Worm (Caenorhabditis elegans) whole organism, L3 larva: ENCODE measurements around the gene M01B2.13.
"Not testable (repeated sequence)": the region's sequence is repeated elsewhere in the genome, so short reads cannot be mapped to it uniquely, and the experiment has no call there.

ENCODE experiments used
- aly-2 ChIP-seq: fragments of 150-350 bp; optimal IDR thresholded peaks from 2 replicates; lab custom pipeline; 2014; ENCODE audit warnings: missing biosample characterization, missing genetic modification characterization
- skn-1 ChIP-seq: fragments of 150-350 bp; optimal IDR thresholded peaks from 2 replicates; lab custom pipeline; 2014; ENCODE audit warnings: missing biosample characterization, missing genetic modification characterization
- zag-1 ChIP-seq: fragments of 150-350 bp; optimal IDR thresholded peaks from 2 replicates; lab custom pipeline; 2014; ENCODE audit warnings: missing biosample characterization, missing genetic modification characterization

DNA sequence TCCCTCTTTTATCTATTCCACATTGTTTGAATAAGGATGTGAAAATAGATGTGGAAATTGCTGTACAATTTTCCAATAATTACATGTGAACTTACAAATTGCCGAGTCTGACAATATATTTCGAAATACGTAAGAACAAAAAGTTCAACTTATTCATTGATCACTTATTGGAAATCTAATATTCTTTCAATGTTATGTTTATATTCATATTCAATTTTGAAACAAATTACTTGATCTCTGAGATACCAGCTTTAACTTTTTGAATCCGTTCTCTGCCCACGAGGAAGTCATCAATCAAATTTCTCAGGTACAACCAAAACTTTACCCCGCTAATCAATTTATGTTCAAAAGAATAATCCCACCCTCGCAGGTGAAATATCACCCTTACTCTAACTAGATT is 50.5 kb downstream of the M01B2.13 start, which contains the start of gene sri-26:
- TF ChIP-seq skn-1, zag-1, aly-2 (tag; lab: Kevin White, UChicago): not testable (repeated sequence)
